Fruit fly (Drosophila melanogaster) whole organism, wandering third instar larva: Measurements from ENCODE around the gene CSN6.

Experiments
- Abd-B ChIP-seq: fragments of >200 bp; optimal IDR thresholded peaks from 2 replicates; lab custom pipeline; 2017; ENCODE audit warnings: missing biosample characterization, missing genetic modification characterization
- CG32264 ChIP-seq: fragments of 200-800 bp; sonication (Bioruptor generic); optimal IDR thresholded peaks from 2 replicates; lab custom pipeline; 2016; ENCODE audit warnings: missing biosample characterization, missing genetic modification characterization
- CG9705 ChIP-seq: fragments of 200-800 bp; sonication (Bioruptor generic); optimal IDR thresholded peaks from 2 replicates; lab custom pipeline; 2018; ENCODE audit warnings: missing biosample characterization, mild to moderate bottlenecking, missing genetic modification characterization
- CrebA ChIP-seq: fragments of 200-800 bp; sonication (Bioruptor generic); optimal IDR thresholded peaks from 2 replicates; lab custom pipeline; 2016; ENCODE audit warnings: missing biosample characterization, mild to moderate bottlenecking, missing genetic modification characterization, borderline replicate concordance
- Dfd ChIP-seq: fragments of >200 bp; optimal IDR thresholded peaks from 2 replicates; lab custom pipeline; 2017; ENCODE audit warnings: missing biosample characterization, missing genetic modification characterization
- Dif ChIP-seq: fragments of 200-275, 200-300 bp; sonication (Bioruptor generic); optimal IDR thresholded peaks from 2 replicates; lab custom pipeline; 2018; ENCODE audit warnings: missing biosample characterization, missing genetic modification characterization; ENCODE audit not compliant: partially characterized antibody
- GATAd ChIP-seq: sonication (Bioruptor generic); optimal IDR thresholded peaks from 2 replicates; lab custom pipeline; 2016; ENCODE audit warnings: missing biosample characterization, missing genetic modification characterization
- Hr78 ChIP-seq: fragments of >200 bp; optimal IDR thresholded peaks from 2 replicates; lab custom pipeline; 2017; ENCODE audit warnings: missing biosample characterization, missing genetic modification characterization
- Hr83 ChIP-seq: fragments of 200-300 bp; sonication (Bioruptor generic); optimal IDR thresholded peaks from 2 replicates; lab custom pipeline; 2016; ENCODE audit warnings: missing biosample characterization, mild to moderate bottlenecking, missing genetic modification characterization, moderate library complexity; ENCODE audit not compliant: poor library complexity, severe bottlenecking
- Mio ChIP-seq: sonication (Bioruptor generic); optimal IDR thresholded peaks from 2 replicates; lab custom pipeline; 2016; ENCODE audit warnings: missing biosample characterization, missing genetic modification characterization
- OdsH ChIP-seq: fragments of 200-800 bp; sonication (Bioruptor generic); optimal IDR thresholded peaks from 2 replicates; lab custom pipeline; 2016; ENCODE audit warnings: missing biosample characterization, mild to moderate bottlenecking, missing genetic modification characterization
- Rel ChIP-seq, 2 experiments: fragments of 200-800 bp; sonication (Bioruptor generic) in 1 of 2; optimal IDR thresholded peaks; 2 replicates in 1 of 2; 3 replicates in 1 of 2; lab custom pipeline; 2016 to 2019; ENCODE audit warnings: mild to moderate bottlenecking in 2 of 2, missing biosample characterization in 2 of 2, missing genetic modification characterization in 2 of 2, moderate library complexity in 1 of 2
- Sp1 ChIP-seq: fragments of 200-800 bp; sonication (Bioruptor generic); optimal IDR thresholded peaks from 3 replicates; lab custom pipeline; 2019; ENCODE audit warnings: missing biosample characterization, mild to moderate bottlenecking, missing genetic modification characterization, moderate library complexity
- Vsx2 ChIP-seq: fragments of 200-300, 225-300 bp; sonication (Bioruptor generic); optimal IDR thresholded peaks from 2 replicates; lab custom pipeline; 2018; ENCODE audit warnings: missing biosample characterization, missing genetic modification characterization; ENCODE audit not compliant: partially characterized antibody
- br ChIP-seq: fragments of 200-800 bp; sonication (Bioruptor generic); optimal IDR thresholded peaks from 2 replicates; lab custom pipeline; 2016; ENCODE audit warnings: missing biosample characterization, missing genetic modification characterization
- brk ChIP-seq: fragments of 200-800 bp; sonication (Bioruptor generic); optimal IDR thresholded peaks from 2 replicates; lab custom pipeline; 2016; ENCODE audit warnings: missing biosample characterization, mild to moderate bottlenecking, missing genetic modification characterization
- dl ChIP-seq, 2 experiments: fragments of 175-275, 200-275 bp in 1 of 2; fragments of 200-275 bp in 1 of 2; sonication (Bioruptor generic); optimal IDR thresholded peaks; lab custom pipeline; 2018; ENCODE audit warnings: mild to moderate bottlenecking in 2 of 2, missing biosample characterization in 2 of 2, missing genetic modification characterization in 2 of 2, moderate library complexity in 2 of 2; ENCODE audit not compliant: partially characterized antibody in 2 of 2, insufficient read depth in 1 of 2
- dmrt93B ChIP-seq: fragments of 200-800 bp; sonication (Bioruptor generic); optimal IDR thresholded peaks from 2 replicates; lab custom pipeline; 2018; ENCODE audit warnings: missing biosample characterization, mild to moderate bottlenecking, missing genetic modification characterization
- dsf ChIP-seq: sonication (Bioruptor generic); optimal IDR thresholded peaks from 2 replicates; lab custom pipeline; 2016; ENCODE audit warnings: missing biosample characterization, missing genetic modification characterization, borderline replicate concordance
- ey ChIP-seq: fragments of 200-800 bp; sonication (Bioruptor generic); optimal IDR thresholded peaks from 2 replicates; lab custom pipeline; 2016; ENCODE audit warnings: missing biosample characterization, missing genetic modification characterization
- foxo ChIP-seq, 2 experiments: fragments of 200-800 bp; sonication (Bioruptor generic); optimal IDR thresholded peaks; 2 replicates in 1 of 2; 3 replicates in 1 of 2; lab custom pipeline; 2016 to 2017; ENCODE audit warnings: missing biosample characterization in 2 of 2, missing genetic modification characterization in 2 of 2
- fru ChIP-seq: fragments of 200-800 bp; sonication (Bioruptor generic); optimal IDR thresholded peaks from 3 replicates; lab custom pipeline; 2016; ENCODE audit warnings: missing biosample characterization, mild to moderate bottlenecking, missing genetic modification characterization
- h ChIP-seq: fragments of 200-800 bp; sonication (Bioruptor generic); optimal IDR thresholded peaks from 3 replicates; lab custom pipeline; 2016; ENCODE audit warnings: missing biosample characterization, mild to moderate bottlenecking, missing genetic modification characterization
- jim ChIP-seq: fragments of 175-275, 200-325 bp; sonication (Bioruptor generic); optimal IDR thresholded peaks from 2 replicates; lab custom pipeline; 2016; ENCODE audit warnings: missing biosample characterization, mild to moderate bottlenecking, missing genetic modification characterization
- lola ChIP-seq: fragments of >200 bp; optimal IDR thresholded peaks from 2 replicates; lab custom pipeline; 2017; ENCODE audit warnings: missing biosample characterization, missing genetic modification characterization
- pan ChIP-seq: fragments of >200 bp; optimal IDR thresholded peaks from 2 replicates; lab custom pipeline; 2017
- psq ChIP-seq: fragments of 200-800 bp; sonication (Bioruptor generic); optimal IDR thresholded peaks from 3 replicates; lab custom pipeline; 2017; ENCODE audit warnings: missing biosample characterization, mild to moderate bottlenecking, missing genetic modification characterization, moderate library complexity
- sage ChIP-seq: fragments of 200-800 bp; sonication (Bioruptor generic); optimal IDR thresholded peaks from 2 replicates; lab custom pipeline; 2016; ENCODE audit warnings: missing biosample characterization, mild to moderate bottlenecking, missing genetic modification characterization
- sv ChIP-seq: fragments of 200-800 bp; sonication (Bioruptor generic); optimal IDR thresholded peaks from 3 replicates; lab custom pipeline; 2016; ENCODE audit warnings: missing biosample characterization, missing genetic modification characterization
- tai ChIP-seq: sonication (Bioruptor generic); optimal IDR thresholded peaks from 2 replicates; lab custom pipeline; 2016; ENCODE audit warnings: missing biosample characterization, missing genetic modification characterization
- usp ChIP-seq: fragments of >200 bp; optimal IDR thresholded peaks from 2 replicates; lab custom pipeline; 2017; ENCODE audit warnings: missing biosample characterization, missing genetic modification characterization

CSN6 gene

DNA sequence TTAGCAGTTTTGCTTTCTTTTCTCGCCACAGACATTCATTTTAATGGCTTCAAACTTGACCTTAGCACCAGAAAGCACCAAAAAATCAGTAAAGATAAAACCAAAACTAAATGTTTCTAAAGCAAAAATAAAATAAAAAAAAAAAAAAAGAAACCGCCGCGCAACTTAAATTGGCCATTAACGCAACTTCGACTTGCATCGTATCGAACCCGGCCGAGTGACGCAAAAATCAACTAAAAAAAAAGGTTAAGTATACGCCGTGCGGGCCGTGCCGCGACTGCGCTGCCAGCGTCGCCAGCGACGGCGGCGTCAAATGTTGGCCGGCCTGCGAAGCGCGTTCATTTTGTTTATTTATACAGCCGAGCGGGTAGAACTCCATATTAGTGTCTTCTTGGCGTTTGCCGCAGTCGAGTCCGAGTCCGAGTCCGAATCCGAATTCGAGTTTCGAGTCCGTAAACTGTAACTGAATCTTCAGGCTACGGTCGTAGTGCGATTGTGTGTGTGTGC is 30.2 kb upstream of the CSN6 start, which contains the start of gene bond:
Gene bond (plus strand): TSS at position 375 of the 507 bp plus-strand sequence.
- TF ChIP-seq jim (GFP tag; lab: Kevin White, UChicago) (no peak), Hr78 (no peak), Abd-B (GFP tag; lab: Kevin White, UChicago) (no peak), Hr83 (GFP tag; lab: Kevin White, UChicago) (no peak), brk (GFP tag; lab: Kevin White, UChicago) (no peak), fru (GFP tag; lab: Kevin White, UChicago) (no peak), Sp1 (GFP tag; lab: Kevin White, UChicago) (no peak), Mio (GFP tag; lab: Kevin White, UChicago) (no peak), psq (no peak), Rel (GFP tag; optimal IDR thresholded peaks at IDR 0.05; lab: Kevin White, UChicago) (no peak), Rel (tag; optimal IDR thresholded peaks at IDR 0.05; lab: Kevin White, UChicago) (no peak), Dif (GFP tag; lab: Kevin White, UChicago) (no peak), sv (GFP tag; lab: Kevin White, UChicago) (no peak), GATAd (GFP tag; lab: Kevin White, UChicago) (no peak)

DNA sequence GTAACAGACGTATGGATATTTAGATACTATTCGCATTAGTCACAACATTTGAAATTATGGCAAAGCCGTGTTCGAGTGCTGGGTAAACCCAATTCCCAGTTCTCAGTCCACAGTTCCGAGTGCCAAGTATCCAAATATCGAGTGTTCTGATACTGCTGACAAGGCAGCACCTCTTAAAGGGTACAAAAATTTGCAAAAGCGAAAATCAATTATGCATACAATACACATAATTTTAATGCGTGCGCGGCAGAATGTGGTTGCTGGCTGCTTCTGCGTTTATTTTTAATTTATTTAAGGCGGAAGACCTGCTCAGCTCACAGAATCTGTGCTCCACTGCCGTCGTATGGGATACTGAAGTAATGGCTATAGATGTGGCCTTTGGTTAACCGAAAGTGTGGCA is 27.9 kb upstream of the CSN6 start:
- TF ChIP-seq Abd-B (GFP tag; lab: Kevin White, UChicago) (no peak), lola (GFP tag; lab: Kevin White, UChicago) (no peak), Dfd (GFP tag; lab: Kevin White, UChicago) (no peak), CG32264 (GFP tag; lab: Kevin White, UChicago) (no peak), h (GFP tag; lab: Kevin White, UChicago) (no peak), dmrt93B (GFP tag; lab: Kevin White, UChicago) (no peak), dl (GFP tag; optimal IDR thresholded peaks at IDR 0.05; lab: Kevin White, UChicago; ENCODE audit: insufficient read depth in 1 of 2, partially characterized antibody in 2 of 2) (no peak), ey (GFP tag; lab: Kevin White, UChicago) (no peak), usp (GFP tag; lab: Kevin White, UChicago) (no peak)

DNA sequence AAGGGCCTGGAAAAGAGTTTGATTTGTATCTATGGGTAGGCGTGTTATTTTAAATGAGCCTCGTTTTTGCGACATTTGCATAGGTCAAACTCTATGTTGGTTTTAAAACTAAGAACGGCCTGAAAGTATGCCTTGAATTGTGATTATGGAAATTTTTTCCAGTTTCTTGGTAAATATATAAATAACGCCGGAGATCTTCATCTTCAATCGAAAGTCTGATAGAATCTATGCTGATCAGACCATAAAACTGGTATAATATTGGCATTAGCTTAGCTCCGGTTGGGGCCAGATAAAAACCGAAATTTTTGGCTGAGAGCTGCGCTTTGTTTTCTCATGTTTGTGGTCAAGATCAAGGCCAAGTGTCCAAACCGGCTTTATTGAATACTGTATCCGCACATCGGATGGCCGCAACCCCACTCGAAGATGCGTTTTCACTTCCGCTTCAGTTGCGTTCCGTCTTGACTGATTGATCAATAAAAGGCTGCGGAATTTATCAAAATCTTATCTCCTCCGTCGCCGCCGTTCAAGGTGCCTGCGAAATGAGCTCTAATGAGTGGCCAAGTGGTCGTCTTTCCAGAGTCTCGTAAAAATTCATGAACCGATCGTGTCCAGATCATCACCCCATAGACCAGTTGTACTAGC is 23.4 kb upstream of the CSN6 start:
- TF ChIP-seq Mio (GFP tag; lab: Kevin White, UChicago) = no peak
- no peak for TF ChIP-seq OdsH (GFP tag; lab: Kevin White, UChicago)
- no peak for TF ChIP-seq tai
- no peak for TF ChIP-seq dmrt93B (GFP tag; lab: Kevin White, UChicago)
- TF ChIP-seq usp (GFP tag; lab: Kevin White, UChicago) = no peak
- TF ChIP-seq foxo (GFP tag; optimal IDR thresholded peaks at IDR 0.05; lab: Kevin White, UChicago) = no peak
- no peak for TF ChIP-seq Hr83 (GFP tag; lab: Kevin White, UChicago)
- no peak for TF ChIP-seq pan
- TF ChIP-seq fru (GFP tag; lab: Kevin White, UChicago) = no peak
- TF ChIP-seq GATAd (GFP tag; lab: Kevin White, UChicago) = no peak
- no peak for TF ChIP-seq Vsx2 (GFP tag; lab: Kevin White, UChicago)
- no peak for TF ChIP-seq br (GFP tag; lab: Kevin White, UChicago)
- TF ChIP-seq CrebA (GFP tag; lab: Kevin White, UChicago) = no peak

DNA sequence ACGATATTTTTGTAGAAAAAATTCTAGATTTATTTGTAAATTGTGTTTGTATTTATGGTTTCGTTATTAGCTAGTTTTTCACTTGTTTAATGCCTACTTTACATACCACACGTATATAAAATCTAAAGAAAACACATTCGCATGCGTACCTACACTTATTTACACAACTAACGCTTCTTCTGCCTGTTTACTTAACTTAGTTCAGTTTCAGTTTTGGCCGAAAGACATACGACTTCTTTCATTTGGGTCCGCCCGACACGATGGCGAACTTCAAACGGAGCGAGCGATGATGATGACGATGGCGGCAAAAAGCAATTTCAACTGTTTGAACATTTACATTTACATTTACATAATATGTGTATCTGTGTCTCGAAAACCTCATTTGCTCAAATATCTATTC is 22.2 kb upstream of the CSN6 start:
- TF ChIP-seq Abd-B (GFP tag; lab: Kevin White, UChicago) = no peak
- TF ChIP-seq foxo (GFP tag; optimal IDR thresholded peaks at IDR 0.05; lab: Kevin White, UChicago) = no peak
- no peak for TF ChIP-seq CrebA (GFP tag; lab: Kevin White, UChicago)
- no peak for TF ChIP-seq Sp1 (GFP tag; lab: Kevin White, UChicago)
- TF ChIP-seq CG9705 (GFP tag; lab: Kevin White, UChicago) = no peak
- no peak for TF ChIP-seq ey (GFP tag; lab: Kevin White, UChicago)
- TF ChIP-seq h (GFP tag; lab: Kevin White, UChicago) = no peak
- TF ChIP-seq tai = no peak
- TF ChIP-seq sage (GFP tag; lab: Kevin White, UChicago) = no peak
- TF ChIP-seq dsf (GFP tag; lab: Kevin White, UChicago) = no peak
- no peak for TF ChIP-seq dmrt93B (GFP tag; lab: Kevin White, UChicago)
